Worm (Caenorhabditis elegans) whole organism, L2 larva: Measurements from ENCODE around the gene F07F6.4.

Experiments
- R02D3.7 ChIP-seq: fragments of 150-350 bp; optimal IDR thresholded peaks from 2 replicates; lab custom pipeline; 2014; ENCODE audit warnings: missing biosample characterization, missing genetic modification characterization
- elt-3 ChIP-seq: sonication (generic microtip); optimal IDR thresholded peaks from 2 replicates; lab custom pipeline; 2017; ENCODE audit warnings: missing biosample characterization, missing genetic modification characterization
- mdl-1 ChIP-seq, 2 experiments: fragments of 150-350 bp in 1 of 2; sonication (generic microtip) in 1 of 2; optimal IDR thresholded peaks; 2 replicates each; lab custom pipeline; 2017; ENCODE audit warnings: missing biosample characterization in 2 of 2, missing genetic modification characterization in 2 of 2
- nhr-21 ChIP-seq: fragments of 150-350 bp; optimal IDR thresholded peaks from 2 replicates; lab custom pipeline; 2014; ENCODE audit warnings: missing biosample characterization, missing genetic modification characterization
- nhr-23 ChIP-seq: fragments of 150-350 bp; optimal IDR thresholded peaks from 2 replicates; lab custom pipeline; 2014; ENCODE audit warnings: missing biosample characterization, missing genetic modification reagents, missing genetic modification characterization
- nhr-237 ChIP-seq: fragments of 150-350 bp; optimal IDR thresholded peaks from 2 replicates; lab custom pipeline; 2014; ENCODE audit warnings: missing biosample characterization, missing genetic modification characterization
- nhr-6 ChIP-seq: fragments of 150-350 bp; optimal IDR thresholded peaks from 2 replicates; lab custom pipeline; 2014; ENCODE audit warnings: missing biosample characterization, missing genetic modification characterization
- snpc-4 ChIP-seq: fragments of 150-350 bp; optimal IDR thresholded peaks from 2 replicates; lab custom pipeline; 2014; ENCODE audit warnings: missing biosample characterization, missing genetic modification characterization
- unc-62 ChIP-seq: fragments of 150-350 bp; optimal IDR thresholded peaks from 2 replicates; lab custom pipeline; 2014; ENCODE audit warnings: missing biosample characterization, missing genetic modification reagents, missing genetic modification characterization
- zag-1 ChIP-seq: fragments of 150-350 bp; optimal IDR thresholded peaks from 2 replicates; lab custom pipeline; 2014; ENCODE audit warnings: missing biosample characterization, missing genetic modification characterization
- ztf-4 ChIP-seq: fragments of 150-350 bp; optimal IDR thresholded peaks from 2 replicates; lab custom pipeline; 2014; ENCODE audit warnings: missing biosample characterization, missing genetic modification characterization

DNA sequence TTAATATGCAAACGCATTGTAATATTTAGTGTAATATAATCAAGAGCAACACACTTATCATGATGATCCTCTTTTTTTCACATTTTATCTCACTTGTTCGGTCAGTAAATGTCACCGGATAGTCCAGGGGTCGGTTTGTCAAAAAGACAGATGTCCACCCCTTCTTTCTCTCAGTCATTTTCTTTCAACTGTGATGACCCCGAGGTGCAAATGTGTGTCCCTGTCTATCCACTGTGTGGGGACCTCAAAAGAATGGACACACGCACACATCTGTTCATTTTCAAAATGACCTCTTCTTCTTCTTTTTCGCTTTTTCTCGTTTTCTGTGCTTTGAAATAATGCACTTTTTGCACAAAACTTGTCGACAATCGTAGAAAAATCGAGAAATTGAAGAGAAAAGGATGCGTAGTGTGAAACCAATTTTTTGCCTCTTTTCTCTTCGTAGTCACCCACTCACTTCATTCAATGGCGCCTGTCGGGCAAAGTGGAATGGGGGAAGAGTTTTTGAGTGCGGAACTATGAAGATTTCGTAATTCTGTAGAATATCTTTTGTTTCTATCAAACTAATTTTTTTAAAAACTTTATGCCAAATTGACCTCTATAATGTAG is 34.4 kb upstream of the F07F6.4 start:
- TF ChIP-seq unc-62 (no peak), zag-1 (tag; lab: Kevin White, UChicago) (peak; percentile 32), nhr-23 (tag; lab: Kevin White, UChicago) (no peak), R02D3.7 (no peak), ztf-4 (tag; lab: Kevin White, UChicago) (no peak), snpc-4 (tag; lab: Kevin White, UChicago) (no peak), elt-3 (no peak), nhr-6 (tag; lab: Kevin White, UChicago) (no peak), nhr-21 (no peak), mdl-1 (tag; optimal IDR thresholded peaks at IDR 0.05; lab: Kevin White, UChicago) (no peak), nhr-237 (tag; lab: Kevin White, UChicago) (no peak)
